Worm (Caenorhabditis elegans) whole organism, L2 larva: Measurements from ENCODE around the gene aco-2.

ENCODE experiments used
- ceh-16 ChIP-seq: fragments of 150-350 bp; optimal IDR thresholded peaks from 2 replicates; lab custom pipeline; 2014; ENCODE audit warnings: missing biosample characterization, missing genetic modification characterization
- lin-13 ChIP-seq: fragments of 150-350 bp; optimal IDR thresholded peaks from 2 replicates; lab custom pipeline; 2014; ENCODE audit warnings: missing biosample characterization, missing genetic modification reagents, missing genetic modification characterization
- mbf-1 ChIP-seq: sonication (generic microtip); optimal IDR thresholded peaks from 2 replicates; lab custom pipeline; 2017; ENCODE audit warnings: missing biosample characterization, missing genetic modification characterization
- nhr-25 ChIP-seq: fragments of 150-350 bp; sonication (generic microtip); optimal IDR thresholded peaks from 3 replicates; lab custom pipeline; 2014; ENCODE audit warnings: missing biosample characterization, missing genetic modification characterization
- ztf-4 ChIP-seq: fragments of 150-350 bp; optimal IDR thresholded peaks from 2 replicates; lab custom pipeline; 2014; ENCODE audit warnings: missing biosample characterization, missing genetic modification characterization

ce11 chrIII:8013582-8013981 is 40.1 kb downstream of the aco-2 start:
- TF ChIP-seq ceh-16 (tag; lab: Kevin White, UChicago) (no peak), mbf-1 (tag; lab: Kevin White, UChicago) (no peak), nhr-25 (no peak), ztf-4 (tag; lab: Kevin White, UChicago) (no peak), lin-13 (GFP tag; lab: Kevin White, UChicago) (no peak)
